Fruit fly (Drosophila melanogaster) whole organism, pupa: Measurements from ENCODE around the gene CG11986.

Experiments
- CG10348 ChIP-seq: fragments of 200-800 bp; sonication (Bioruptor generic); IDR thresholded peaks from 2 replicates; pipeline ENCODE4 v1.3.6; 2022; ENCODE audit warnings: missing biosample characterization, missing genetic modification characterization
- CG12605 ChIP-seq: fragments of 200-800 bp; sonication (Bioruptor generic); IDR thresholded peaks from 2 replicates; pipeline ENCODE4 v1.3.6; 2022; ENCODE audit warnings: missing biosample characterization, missing genetic modification characterization
- CG14655 ChIP-seq: fragments of 200-800 bp; sonication (Bioruptor generic); optimal IDR thresholded peaks from 3 replicates; lab custom pipeline; 2017; ENCODE audit warnings: mild to moderate bottlenecking, missing biosample characterization, missing genetic modification reagents, missing genetic modification characterization
- CG15710 ChIP-seq: fragments of 200-800 bp; sonication (Bioruptor generic); optimal IDR thresholded peaks from 2 replicates; lab custom pipeline; 2018; ENCODE audit warnings: missing biosample characterization, mild to moderate bottlenecking, missing genetic modification characterization, moderate library complexity
- CG32121 ChIP-seq: fragments of 200-800 bp; sonication (Bioruptor generic); IDR thresholded peaks from 2 replicates; pipeline ENCODE4 v1.3.6; 2022; ENCODE audit warnings: missing biosample characterization, missing genetic modification characterization
- CG4496 ChIP-seq: fragments of 200-800 bp; sonication (Bioruptor generic); IDR thresholded peaks from 3 replicates; pipeline ENCODE4 v1.3.6; 2022; ENCODE audit warnings: missing biosample characterization, missing genetic modification characterization
- CG8301 ChIP-seq: fragments of 200-800 bp; sonication (Bioruptor generic); optimal IDR thresholded peaks from 2 replicates; lab custom pipeline; 2018; ENCODE audit warnings: missing biosample characterization, mild to moderate bottlenecking, missing genetic modification characterization
- CG9948 ChIP-seq: fragments of 200-800 bp; sonication (Bioruptor generic); optimal IDR thresholded peaks from 2 replicates; lab custom pipeline; 2018; ENCODE audit warnings: missing biosample characterization, mild to moderate bottlenecking, missing genetic modification characterization, moderate library complexity
- EcR ChIP-seq: fragments of 200-800 bp; sonication (Bioruptor generic); optimal IDR thresholded peaks from 3 replicates; lab custom pipeline; 2019; ENCODE audit warnings: missing biosample characterization, missing genetic modification characterization, mild to moderate bottlenecking, moderate library complexity, missing genetic modification reagents
- Ets98B ChIP-seq: fragments of 200-800 bp; sonication (Bioruptor generic); IDR thresholded peaks from 2 replicates; pipeline ENCODE4 v1.3.6; 2022; ENCODE audit warnings: missing biosample characterization, missing genetic modification characterization
- Pif1A ChIP-seq: fragments of 200-800 bp; sonication (Bioruptor generic); optimal IDR thresholded peaks from 3 replicates; lab custom pipeline; 2016; ENCODE audit warnings: missing biosample characterization, missing genetic modification characterization
- fd96Ca ChIP-seq: fragments of 200-800 bp; sonication (Bioruptor generic); IDR thresholded peaks from 3 replicates; pipeline ENCODE4 v1.3.6; 2022; ENCODE audit warnings: missing biosample characterization, missing genetic modification characterization
- rn ChIP-seq: fragments of 200-800 bp; sonication (Bioruptor generic); IDR thresholded peaks from 2 replicates; pipeline ENCODE4 v1.3.6; 2022; ENCODE audit warnings: missing biosample characterization, missing genetic modification characterization

DNA sequence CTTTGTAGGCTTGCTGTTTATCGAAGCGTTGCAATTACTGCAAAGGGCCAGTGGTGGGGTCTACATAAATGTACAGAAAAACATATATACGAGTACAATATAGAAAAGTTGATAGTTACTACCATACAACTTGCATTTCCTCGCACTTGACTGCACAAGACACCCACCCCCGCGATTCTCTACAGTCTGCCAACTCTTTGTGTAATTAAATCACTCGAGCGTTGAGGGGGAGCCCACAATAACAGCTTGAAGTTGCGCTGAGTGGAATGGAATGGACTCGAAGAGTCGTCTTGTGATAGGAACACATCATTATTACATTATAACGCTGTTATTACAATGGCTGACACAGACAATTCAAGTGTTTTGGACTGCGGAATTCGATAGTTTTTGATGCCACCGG, 14.2 kb downstream of the CG11986 start:
- TF ChIP-seq EcR (GFP tag; lab: Kevin White, UChicago) (peak; percentile 29), Pif1A (GFP tag; lab: Kevin White, UChicago) (no peak), CG9948 (tag; lab: Kevin White, UChicago) (no peak), CG8301 (tag; lab: Kevin White, UChicago) (no peak), CG15710 (tag; lab: Kevin White, UChicago) (no peak), CG4496 (GFP tag; lab: Robert Waterston, UW) (no peak), rn (GFP tag; lab: Robert Waterston, UW) (no peak), fd96Ca (GFP tag; lab: Robert Waterston, UW) (no peak), CG14655 (GFP tag; lab: Kevin White, UChicago) (no peak), Ets98B (no peak), CG12605 (no peak), CG10348 (GFP tag; lab: Robert Waterston, UW) (no peak), CG32121 (GFP tag; lab: Robert Waterston, UW) (no peak)
